Worm (Caenorhabditis elegans): ENCODE measurements around the gene F14D2.15.

ce11 chrII:3337039-3337438 is 6.6 kb downstream of the F14D2.15 start, which contains the start of gene F14D2.19:
- no peak for TF ChIP-seq C38D4.7 (GFP tag; optimal IDR thresholded peaks at IDR 0.05)
- TF ChIP-seq dve-1 (tag; optimal IDR thresholded peaks at IDR 0.05), result no peak
- TF ChIP-seq ama-1 (optimal IDR thresholded peaks at IDR 0.05), result no peak
- no peak for TF ChIP-seq sox-2 (GFP tag; IDR thresholded peaks at IDR 0.05)
- TF ChIP-seq zip-5 (tag; optimal IDR thresholded peaks at IDR 0.05), result no peak
- TF ChIP-seq hlh-8 (tag; optimal IDR thresholded peaks at IDR 0.05), result no peak
- TF ChIP-seq elt-2 (tag; optimal IDR thresholded peaks at IDR 0.05), result no peak
- no peak for TF ChIP-seq pqm-1 (tag; optimal IDR thresholded peaks at IDR 0.05)
- no peak for TF ChIP-seq ets-4 (tag; optimal IDR thresholded peaks at IDR 0.05)
